Fruit fly (Drosophila melanogaster) whole organism, embryonic: Measurements from ENCODE around the gene Gip.
A peak's percentile ranks its signal among the peaks of the same experiment; 100 is the strongest.

Experiments used
- Aef1 ChIP-seq: fragments of 200-800 bp; sonication (Bioruptor generic); IDR thresholded peaks from 3 replicates; pipeline ENCODE4 v1.3.6; 2022; ENCODE audit warnings: missing biosample characterization, missing genetic modification characterization
- Bdp1 ChIP-seq: fragments of 200-800 bp; sonication (Bioruptor generic); optimal IDR thresholded peaks from 3 replicates; lab custom pipeline; 2016; ENCODE audit warnings: missing biosample characterization, missing genetic modification characterization
- CG10209 ChIP-seq: fragments of 200-800 bp; sonication (Bioruptor generic); optimal IDR thresholded peaks from 3 replicates; lab custom pipeline; 2017; ENCODE audit warnings: missing biosample characterization, mild to moderate bottlenecking, missing genetic modification characterization, missing genetic modification reagents
- CG10321 ChIP-seq: fragments of 200-800 bp; sonication (Bioruptor generic); IDR thresholded peaks from 2 replicates; pipeline ENCODE4 v1.3.6; 2022; ENCODE audit warnings: missing biosample characterization, missing genetic modification characterization
- CG10543 ChIP-seq: fragments of 200-800 bp; sonication (Bioruptor generic); optimal IDR thresholded peaks from 3 replicates; lab custom pipeline; 2017; ENCODE audit warnings: missing biosample characterization, mild to moderate bottlenecking, missing genetic modification characterization, moderate library complexity
- CG11696 ChIP-seq: fragments of 200-800 bp; sonication (Bioruptor generic); IDR thresholded peaks from 2 replicates; pipeline ENCODE4 v1.3.6; 2022; ENCODE audit warnings: missing biosample characterization, missing genetic modification characterization
- CG12155 ChIP-seq: fragments of 200-800 bp; sonication (Bioruptor generic); optimal IDR thresholded peaks from 3 replicates; lab custom pipeline; 2016; ENCODE audit warnings: missing biosample characterization, missing genetic modification characterization
- CG12659 ChIP-seq: fragments of 200-800 bp; sonication (Bioruptor generic); optimal IDR thresholded peaks from 3 replicates; lab custom pipeline; 2017; ENCODE audit warnings: mild to moderate bottlenecking, missing biosample characterization, missing genetic modification reagents, missing genetic modification characterization
- CG15011 ChIP-seq: fragments of 200-800 bp; sonication (Bioruptor generic); optimal IDR thresholded peaks from 3 replicates; lab custom pipeline; 2018; ENCODE audit warnings: missing biosample characterization, mild to moderate bottlenecking, missing genetic modification characterization
- CG15073 ChIP-seq: fragments of 200-800 bp; sonication (Bioruptor generic); optimal IDR thresholded peaks from 2 replicates; lab custom pipeline; 2016; ENCODE audit warnings: missing biosample characterization, missing genetic modification characterization
- CG1603 ChIP-seq: fragments of 200-800 bp; sonication (Bioruptor generic); optimal IDR thresholded peaks from 2 replicates; lab custom pipeline; 2019; ENCODE audit warnings: missing biosample characterization, mild to moderate bottlenecking, missing genetic modification characterization, moderate library complexity
- CG18599 ChIP-seq: fragments of 200-800 bp; sonication (Bioruptor generic); optimal IDR thresholded peaks from 3 replicates; lab custom pipeline; 2017; ENCODE audit warnings: missing biosample characterization, missing genetic modification characterization, mild to moderate bottlenecking, moderate library complexity, missing genetic modification reagents
- CG3407 ChIP-seq: fragments of 200-800 bp; sonication (Bioruptor generic); optimal IDR thresholded peaks from 2 replicates; lab custom pipeline; 2018; ENCODE audit warnings: missing biosample characterization, mild to moderate bottlenecking, missing genetic modification characterization
- CG3847 ChIP-seq: fragments of 200-800 bp; sonication (Bioruptor generic); IDR thresholded peaks from 2 replicates; pipeline ENCODE4 v1.3.6; 2022; ENCODE audit warnings: missing biosample characterization, missing genetic modification characterization
- CG42726 ChIP-seq: fragments of 200-800 bp; sonication (Bioruptor generic); IDR thresholded peaks from 2 replicates; pipeline ENCODE4 v1.3.6; 2022; ENCODE audit warnings: missing biosample characterization, missing genetic modification characterization; ENCODE audit not compliant: partially characterized antibody
- CG8281 ChIP-seq: fragments of 200-800 bp; sonication (Bioruptor generic); optimal IDR thresholded peaks from 2 replicates; lab custom pipeline; 2018; ENCODE audit warnings: missing biosample characterization, mild to moderate bottlenecking, missing genetic modification characterization, moderate library complexity
- CG9817 ChIP-seq: fragments of 200-800 bp; sonication (Bioruptor generic); optimal IDR thresholded peaks from 2 replicates; lab custom pipeline; 2018; ENCODE audit warnings: missing biosample characterization, mild to moderate bottlenecking, missing genetic modification characterization, moderate library complexity
- CG9932 ChIP-seq: fragments of 200-800 bp; sonication (Bioruptor generic); IDR thresholded peaks from 2 replicates; pipeline ENCODE4 v1.3.6; 2022; ENCODE audit warnings: missing biosample characterization, missing genetic modification characterization
- CrebB ChIP-seq: fragments of 200-800 bp; sonication (Bioruptor generic); optimal IDR thresholded peaks from 3 replicates; lab custom pipeline; 2018; ENCODE audit warnings: missing biosample characterization, mild to moderate bottlenecking, missing genetic modification characterization
- Dbx ChIP-seq: fragments of 200-800 bp; sonication (Bioruptor generic); IDR thresholded peaks from 3 replicates; pipeline ENCODE4 v1.3.6; 2022; ENCODE audit warnings: missing biosample characterization, missing genetic modification characterization
- Fer1 ChIP-seq: fragments of 200-800 bp; sonication (Bioruptor generic); optimal IDR thresholded peaks from 2 replicates; lab custom pipeline; 2017; ENCODE audit warnings: missing biosample characterization, mild to moderate bottlenecking, missing genetic modification characterization
- HHEX ChIP-seq: fragments of 200-800 bp; sonication (Bioruptor generic); optimal IDR thresholded peaks from 3 replicates; lab custom pipeline; 2017; ENCODE audit warnings: missing biosample characterization, mild to moderate bottlenecking, missing genetic modification characterization, missing genetic modification reagents
- HmgD ChIP-seq: fragments of 200-800 bp; sonication (Bioruptor generic); optimal IDR thresholded peaks from 3 replicates; lab custom pipeline; 2016; ENCODE audit warnings: missing biosample characterization, missing genetic modification characterization
- Hmr ChIP-seq: fragments of 200-800 bp; sonication (Bioruptor generic); optimal IDR thresholded peaks from 3 replicates; lab custom pipeline; 2017; ENCODE audit warnings: mild to moderate bottlenecking, missing biosample characterization, missing genetic modification reagents, missing genetic modification characterization
- Jarid2 ChIP-seq: fragments of 200-800 bp; sonication (Bioruptor generic); optimal IDR thresholded peaks from 3 replicates; lab custom pipeline; 2017; ENCODE audit warnings: mild to moderate bottlenecking, missing biosample characterization, missing genetic modification reagents, missing genetic modification characterization
- MESR4 ChIP-seq: fragments of 200-800 bp; sonication (Bioruptor generic); optimal IDR thresholded peaks from 2 replicates; lab custom pipeline; 2018; ENCODE audit warnings: missing biosample characterization, mild to moderate bottlenecking, missing genetic modification characterization, moderate library complexity
- Max ChIP-seq: fragments of 200-800 bp; sonication (Bioruptor generic); optimal IDR thresholded peaks from 2 replicates; lab custom pipeline; 2016; ENCODE audit warnings: missing biosample characterization, mild to moderate bottlenecking, missing genetic modification characterization
- Myb ChIP-seq: fragments of 200-800 bp; sonication (Bioruptor generic); optimal IDR thresholded peaks from 2 replicates; lab custom pipeline; 2016; ENCODE audit warnings: missing biosample characterization, missing genetic modification characterization
- Scr ChIP-seq: fragments of 200-800 bp; sonication (Bioruptor generic); IDR thresholded peaks from 2 replicates; pipeline ENCODE4 v1.3.6; 2022; ENCODE audit warnings: missing biosample characterization, missing genetic modification characterization; ENCODE audit not compliant: partially characterized antibody
- Ssrp ChIP-seq: fragments of 200-800 bp; sonication (Bioruptor generic); optimal IDR thresholded peaks from 2 replicates; lab custom pipeline; 2018; ENCODE audit warnings: missing biosample characterization, mild to moderate bottlenecking, missing genetic modification characterization, moderate library complexity
- YL-1 ChIP-seq: fragments of 200-800 bp; sonication (Bioruptor generic); optimal IDR thresholded peaks from 3 replicates; lab custom pipeline; 2017; ENCODE audit warnings: missing biosample characterization, mild to moderate bottlenecking, missing genetic modification characterization
- ap ChIP-seq: fragments of 200-800 bp; sonication (Bioruptor generic); IDR thresholded peaks from 2 replicates; pipeline ENCODE4 v1.3.6; 2022; ENCODE audit warnings: missing biosample characterization, missing genetic modification characterization
- bbx ChIP-seq: fragments of 200-800 bp; sonication (Bioruptor generic); IDR thresholded peaks from 2 replicates; pipeline ENCODE4 v1.3.6; 2022; ENCODE audit warnings: missing biosample characterization, missing genetic modification characterization; ENCODE audit not compliant: partially characterized antibody
- chn ChIP-seq: fragments of 200-800 bp; sonication (Bioruptor generic); optimal IDR thresholded peaks from 2 replicates; lab custom pipeline; 2016; ENCODE audit warnings: missing biosample characterization, missing genetic modification characterization
- exex ChIP-seq: fragments of 200-800 bp; sonication (Bioruptor generic); optimal IDR thresholded peaks from 4 replicates; lab custom pipeline; 2018; ENCODE audit warnings: missing biosample characterization, mild to moderate bottlenecking, missing genetic modification characterization, moderate library complexity
- fd102C ChIP-seq: fragments of 200-800 bp; sonication (Bioruptor generic); optimal IDR thresholded peaks from 2 replicates; lab custom pipeline; 2018; ENCODE audit warnings: missing biosample characterization, mild to moderate bottlenecking, missing genetic modification characterization, moderate library complexity
- fd96Cb ChIP-seq: fragments of 200-800 bp; sonication (Bioruptor generic); optimal IDR thresholded peaks from 2 replicates; lab custom pipeline; 2018; ENCODE audit warnings: missing biosample characterization, mild to moderate bottlenecking, missing genetic modification characterization, moderate library complexity
- kay ChIP-seq: fragments of 200-800 bp; sonication (Bioruptor generic); optimal IDR thresholded peaks from 2 replicates; lab custom pipeline; 2016; ENCODE audit warnings: missing biosample characterization, missing genetic modification characterization
- lbe ChIP-seq: fragments of 200-800 bp; sonication (Bioruptor generic); optimal IDR thresholded peaks from 2 replicates; lab custom pipeline; 2016; ENCODE audit warnings: missing biosample characterization, mild to moderate bottlenecking, missing genetic modification characterization
- lola ChIP-seq, 3 experiments: fragments of >200 bp in 2 of 3; fragments of 200-800 bp in 1 of 3; sonication (Bioruptor generic) in 1 of 3; optimal IDR thresholded peaks; 2 replicates each; lab custom pipeline; 2017 to 2019; ENCODE audit warnings: missing biosample characterization in 3 of 3, missing genetic modification characterization in 3 of 3, mild to moderate bottlenecking in 1 of 3, moderate library complexity in 1 of 3
- lov ChIP-seq, 2 experiments: fragments of 200-800 bp in 1 of 2; fragments of >200 bp in 1 of 2; sonication (Bioruptor generic) in 1 of 2; IDR thresholded peaks in 1 of 2; optimal IDR thresholded peaks in 1 of 2; 2 replicates in 1 of 2; 3 replicates in 1 of 2; pipeline versions ENCODE4 v1.3.6 to Lab custom; 2017 to 2022; ENCODE audit warnings: missing biosample characterization in 1 of 2, missing genetic modification characterization in 1 of 2
- nau ChIP-seq: fragments of 200-800 bp; sonication (Bioruptor generic); optimal IDR thresholded peaks from 3 replicates; lab custom pipeline; 2017; ENCODE audit warnings: missing biosample characterization, mild to moderate bottlenecking, missing genetic modification characterization, missing genetic modification reagents
- nerfin-2 ChIP-seq: fragments of 200-800 bp; sonication (Bioruptor generic); IDR thresholded peaks from 2 replicates; pipeline ENCODE4 v1.3.6; 2022; ENCODE audit warnings: missing biosample characterization, missing genetic modification characterization; ENCODE audit not compliant: partially characterized antibody
- nom ChIP-seq: fragments of 200-800 bp; sonication (Bioruptor generic); optimal IDR thresholded peaks from 2 replicates; lab custom pipeline; 2017; ENCODE audit warnings: missing biosample characterization, missing genetic modification characterization, mild to moderate bottlenecking, moderate library complexity, missing genetic modification reagents
- shn ChIP-seq: fragments of 200-800 bp; sonication (Bioruptor generic); optimal IDR thresholded peaks from 3 replicates; lab custom pipeline; 2016; ENCODE audit warnings: missing biosample characterization, missing genetic modification characterization
- slp2 ChIP-seq: fragments of 200-800 bp; sonication (Bioruptor generic); optimal IDR thresholded peaks from 2 replicates; lab custom pipeline; 2016; ENCODE audit warnings: missing biosample characterization, missing genetic modification characterization
- ttk ChIP-seq: fragments of 200-800 bp; sonication (Bioruptor generic); IDR thresholded peaks from 2 replicates; pipeline ENCODE4 v2.1.2; 2022; ENCODE audit warnings: missing biosample characterization, missing genetic modification characterization
- zfh2 ChIP-seq: fragments of 200-800 bp; sonication (Bioruptor generic); optimal IDR thresholded peaks from 2 replicates; lab custom pipeline; 2016; ENCODE audit warnings: missing biosample characterization, missing genetic modification characterization

Gip gene

DNA sequence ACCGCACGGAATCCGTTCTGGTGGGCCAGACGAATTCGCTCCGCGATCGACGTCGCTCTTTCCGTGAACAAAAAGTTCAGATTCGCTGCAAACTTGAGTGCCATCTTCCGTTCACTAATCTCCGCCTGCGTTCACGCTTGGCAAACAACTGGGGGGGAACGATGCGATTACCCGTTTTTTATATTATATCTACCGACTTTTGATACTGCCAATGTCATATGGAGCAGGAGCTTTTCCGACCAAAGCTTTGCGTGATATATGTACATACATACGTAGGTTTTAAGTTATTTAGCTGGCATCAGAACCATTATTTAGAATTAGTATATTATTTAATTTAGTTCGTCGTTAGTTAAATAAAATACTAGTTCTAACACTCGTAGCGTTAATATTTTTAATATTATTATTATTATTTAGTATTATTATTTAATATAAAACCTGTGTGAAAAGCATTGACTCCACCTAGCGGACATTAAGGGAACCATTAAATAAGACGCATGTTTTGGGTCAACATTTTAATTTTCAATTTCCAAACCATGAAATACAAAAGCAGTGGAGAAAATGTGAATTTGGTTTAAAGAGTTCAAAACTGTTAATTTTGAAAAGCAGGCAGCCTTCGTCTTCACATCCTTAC is at the start of gene Gip:
Gip (minus strand) TSS at position 214 of the 631 bp plus-strand sequence.
- TF ChIP-seq Hmr (GFP tag; lab: Kevin White, UChicago) (peak; percentile 24), Ssrp (tag; lab: Kevin White, UChicago) (no peak), lola (GFP tag; optimal IDR thresholded peaks at IDR 0.05; lab: Kevin White, UChicago) (no peak), CG10321 (GFP tag; lab: Robert Waterston, UW) (no peak), Dbx (GFP tag; lab: Robert Waterston, UW) (peak; percentile 60; the same call in 1 of the 3 replicates), Scr (GFP tag; lab: Robert Waterston, UW) (0 out of 2 replicates have a peak, but pooled peaks have one; percentile 15), CG10543 (GFP tag; lab: Kevin White, UChicago) (peak; percentile 31), CG11696 (GFP tag; lab: Robert Waterston, UW) (no peak), CG3407 (GFP tag; lab: Kevin White, UChicago) (no peak), CG42726 (GFP tag; lab: Robert Waterston, UW) (peak; percentile 35; the same call in 1 of the 2 replicates), Bdp1 (GFP tag; lab: Kevin White, UChicago) (no peak), HHEX (GFP tag; lab: Kevin White, UChicago) (peak; percentile 17), CG15073 (GFP tag; lab: Kevin White, UChicago) (no peak), ttk (GFP tag; lab: Robert Waterston, UW) (no peak), exex (tag; lab: Kevin White, UChicago) (peak; percentile 19), CG12659 (peak; percentile 1), Jarid2 (GFP tag; lab: Kevin White, UChicago) (peak; percentile 76), CG12155 (no peak), CG18599 (GFP tag; lab: Kevin White, UChicago) (no peak), bbx (GFP tag; lab: Robert Waterston, UW) (peak; percentile 16; the same call in 1 of the 2 replicates), fd102C (no peak), lov (optimal IDR thresholded peaks at IDR 0.05; lab: Kevin White, UChicago) (no peak), lov (GFP tag; IDR thresholded peaks at IDR 0.05; lab: Robert Waterston, UW) (no peak), nerfin-2 (GFP tag; lab: Robert Waterston, UW) (no peak), kay (GFP tag; lab: Kevin White, UChicago) (no peak), fd96Cb (tag; lab: Kevin White, UChicago) (no peak), lbe (GFP tag; lab: Kevin White, UChicago) (peak; percentile 68), chn (GFP tag; lab: Kevin White, UChicago) (no peak), HmgD (GFP tag; lab: Kevin White, UChicago) (no peak), CG8281 (no peak), MESR4 (GFP tag; lab: Kevin White, UChicago) (peak; percentile 22), Myb (GFP tag; lab: Kevin White, UChicago) (peak; percentile 37), zfh2 (no peak), Fer1 (GFP tag; lab: Kevin White, UChicago) (peak; percentile 36), ap (GFP tag; lab: Robert Waterston, UW) (no peak), CG9817 (tag; lab: Kevin White, UChicago) (no peak), CG9932 (0 out of 2 replicates have a peak, but pooled peaks have one; percentile 8), CG1603 (tag; lab: Kevin White, UChicago) (no peak), YL-1 (peak; percentile 3), shn (no peak), CG3847 (GFP tag; lab: Robert Waterston, UW) (no peak), slp2 (GFP tag; lab: Kevin White, UChicago) (no peak), nau (GFP tag; lab: Kevin White, UChicago) (no peak), Max (GFP tag; lab: Kevin White, UChicago) (no peak), Aef1 (GFP tag; lab: Robert Waterston, UW) (no peak), CG15011 (GFP tag; lab: Kevin White, UChicago) (no peak), CG10209 (GFP tag; lab: Kevin White, UChicago) (no peak), nom (GFP tag; lab: Kevin White, UChicago) (peak; percentile 39), CrebB (tag; lab: Kevin White, UChicago) (peak; percentile 33)
